Worm (Caenorhabditis elegans) whole organism, L4 larva: ENCODE data around the gene F58E6.8.

Experiments
- D1046.2 ChIP-seq: fragments of 200-800 bp; sonication (Bioruptor generic); IDR thresholded peaks from 2 replicates; pipeline ENCODE4 v1.3.6; 2022; ENCODE audit warnings: missing genetic modification characterization, missing compliant biosample characterization
- F26F4.8 ChIP-seq: fragments of 200-800 bp; sonication (Bioruptor generic); conservative IDR thresholded peaks from 2 replicates; pipeline ENCODE4 v1.3.6; 2022; ENCODE audit warnings: missing genetic modification characterization, missing compliant biosample characterization
- Y5F2A.4 ChIP-seq: fragments of 200-800 bp; sonication (Bioruptor generic); optimal IDR thresholded peaks from 2 replicates; lab custom pipeline; 2018; ENCODE audit warnings: mild to moderate bottlenecking, missing genetic modification characterization, missing compliant biosample characterization
- Y75B8A.6 ChIP-seq: fragments of 200-800 bp; sonication (Bioruptor generic); IDR thresholded peaks from 2 replicates; pipeline ENCODE4 v1.3.6; 2022; ENCODE audit warnings: missing genetic modification reagents, missing genetic modification characterization, missing compliant biosample characterization
- ZK337.2 ChIP-seq: fragments of 200-800 bp; sonication (Bioruptor generic); IDR thresholded peaks from 2 replicates; pipeline ENCODE4 v1.3.6; 2022; ENCODE audit warnings: missing genetic modification reagents, missing genetic modification characterization, missing compliant biosample characterization
- ZK546.5 ChIP-seq, 2 experiments: sonication (generic microtip); optimal IDR thresholded peaks; 2 replicates each; lab custom pipeline; 2017; ENCODE audit warnings: missing biosample characterization in 2 of 2, missing genetic modification characterization in 2 of 2
- ama-1 ChIP-seq: fragments of 150-350 bp; optimal IDR thresholded peaks from 2 replicates; lab custom pipeline; 2014; ENCODE audit warnings: inconsistent platforms, mixed read lengths
- ceh-20 ChIP-seq: fragments of 200-800 bp; sonication (Bioruptor generic); IDR thresholded peaks from 2 replicates; pipeline ENCODE4 v1.3.6; 2022; ENCODE audit warnings: missing genetic modification reagents, missing genetic modification characterization, missing compliant biosample characterization
- ceh-28 ChIP-seq: fragments of 150-350 bp; optimal IDR thresholded peaks from 2 replicates; lab custom pipeline; 2014; ENCODE audit warnings: missing biosample characterization, missing genetic modification reagents, missing genetic modification characterization
- ceh-44 ChIP-seq: fragments of 200-800 bp; sonication (Bioruptor generic); IDR thresholded peaks from 2 replicates; pipeline ENCODE4 v1.3.6; 2022; ENCODE audit warnings: missing genetic modification reagents, missing genetic modification characterization, missing compliant biosample characterization
- cey-2 ChIP-seq: sonication (generic microtip); optimal IDR thresholded peaks from 3 replicates; lab custom pipeline; 2017; ENCODE audit warnings: missing genetic modification characterization, mild to moderate bottlenecking, missing compliant biosample characterization, antibody characterized with exemption, borderline replicate concordance; ENCODE audit not compliant: insufficient read depth
- daf-16 ChIP-seq, 3 experiments: sonication (generic microtip); optimal IDR thresholded peaks; 2 replicates each; lab custom pipeline; 2016 to 2017; ENCODE audit warnings: missing genetic modification characterization in 3 of 3, missing genetic modification reagents in 3 of 3, mild to moderate bottlenecking in 2 of 3, missing compliant biosample characterization in 2 of 3, missing biosample characterization in 1 of 3, moderate library complexity in 1 of 3
- daf-8 ChIP-seq: fragments of 200-800 bp; sonication (Bioruptor generic); IDR thresholded peaks from 2 replicates; pipeline ENCODE4 v1.3.6; 2022; ENCODE audit warnings: missing genetic modification characterization, missing compliant biosample characterization
- dmd-6 ChIP-seq: fragments of 200-800 bp; sonication (Bioruptor generic); IDR thresholded peaks from 2 replicates; pipeline ENCODE4 v1.3.6; 2022; ENCODE audit warnings: missing genetic modification reagents, missing genetic modification characterization, missing compliant biosample characterization
- dmd-8 ChIP-seq: fragments of 200-800 bp; sonication (Bioruptor generic); IDR thresholded peaks from 2 replicates; pipeline ENCODE4 v1.3.6; 2022; ENCODE audit warnings: missing genetic modification characterization, missing compliant biosample characterization
- dmd-9 ChIP-seq: fragments of 200-800 bp; sonication (Bioruptor generic); IDR thresholded peaks from 2 replicates; pipeline ENCODE4 v1.3.6; 2022; ENCODE audit warnings: missing genetic modification reagents, missing genetic modification characterization, missing compliant biosample characterization
- duxl-1 ChIP-seq: sonication (generic microtip); optimal IDR thresholded peaks from 2 replicates; lab custom pipeline; 2016; ENCODE audit warnings: mild to moderate bottlenecking, missing genetic modification characterization, moderate library complexity, missing compliant biosample characterization; ENCODE audit not compliant: poor library complexity
- egl-27 ChIP-seq: sonication (generic microtip); optimal IDR thresholded peaks from 3 replicates; lab custom pipeline; 2017; ENCODE audit warnings: missing biosample characterization, missing genetic modification reagents, missing genetic modification characterization
- egl-43 ChIP-seq: fragments of 200-800 bp; sonication (Bioruptor generic); IDR thresholded peaks from 2 replicates; pipeline ENCODE4 v1.3.6; 2022; ENCODE audit warnings: missing genetic modification reagents, missing genetic modification characterization, missing compliant biosample characterization
- fkh-10 ChIP-seq: fragments of 150-350 bp; optimal IDR thresholded peaks from 2 replicates; lab custom pipeline; 2014; ENCODE audit warnings: missing biosample characterization, missing genetic modification reagents, missing genetic modification characterization
- fos-1 ChIP-seq: fragments of 150-350 bp; optimal IDR thresholded peaks from 2 replicates; lab custom pipeline; 2014; ENCODE audit warnings: missing biosample characterization, missing genetic modification characterization
- gei-8 ChIP-seq: fragments of 200-800 bp; sonication (Bioruptor generic); optimal IDR thresholded peaks from 2 replicates; lab custom pipeline; 2018; ENCODE audit warnings: mild to moderate bottlenecking, missing genetic modification characterization, missing compliant biosample characterization
- hif-1 ChIP-seq, 2 experiments: sonication (generic microtip); optimal IDR thresholded peaks; 2 replicates each; lab custom pipeline; 2016 to 2017; ENCODE audit warnings: missing compliant biosample characterization in 2 of 2, missing genetic modification characterization in 2 of 2, missing genetic modification reagents in 2 of 2, missing genotype in 2 of 2, mild to moderate bottlenecking in 1 of 2
- lim-7 ChIP-seq: fragments of 200-800 bp; sonication (Bioruptor generic); IDR thresholded peaks from 2 replicates; pipeline ENCODE4 v1.3.6; 2022; ENCODE audit warnings: missing genetic modification characterization, missing compliant biosample characterization
- lin-1 ChIP-seq: fragments of 200-800 bp; sonication (Bioruptor generic); IDR thresholded peaks from 2 replicates; pipeline ENCODE4 v1.3.6; 2022; ENCODE audit warnings: missing genetic modification reagents, missing genetic modification characterization, missing compliant biosample characterization
- lin-29 ChIP-seq: fragments of 200-800 bp; sonication (Bioruptor generic); IDR thresholded peaks from 2 replicates; pipeline ENCODE4 v1.3.6; 2022; ENCODE audit warnings: missing genetic modification reagents, missing genetic modification characterization, missing compliant biosample characterization
- lin-38 ChIP-seq: fragments of 200-800 bp; sonication (Bioruptor generic); IDR thresholded peaks from 2 replicates; pipeline ENCODE4 v1.3.6; 2022; ENCODE audit warnings: missing genetic modification reagents, missing genetic modification characterization, missing compliant biosample characterization
- lsy-2 ChIP-seq, 2 experiments: fragments of 150-350 bp in 1 of 2; sonication (generic microtip) in 1 of 2; optimal IDR thresholded peaks; 2 replicates each; lab custom pipeline; 2014 to 2017; ENCODE audit warnings: missing biosample characterization in 2 of 2, missing genetic modification characterization in 2 of 2
- madf-5 ChIP-seq, 2 experiments: fragments of 200-800 bp; sonication (Bioruptor generic); IDR thresholded peaks; 2 replicates each; pipeline ENCODE4 v1.3.6; 2022; ENCODE audit warnings: missing compliant biosample characterization in 2 of 2, missing genetic modification characterization in 2 of 2
- mdt-29 ChIP-seq: fragments of 200-800 bp; sonication (Bioruptor generic); IDR thresholded peaks from 2 replicates; pipeline ENCODE4 v1.3.6; 2022; ENCODE audit warnings: missing genetic modification reagents, missing genetic modification characterization, missing compliant biosample characterization
- mxl-3 ChIP-seq: fragments of 200-800 bp; sonication (Bioruptor generic); optimal IDR thresholded peaks from 2 replicates; lab custom pipeline; 2018; ENCODE audit warnings: mild to moderate bottlenecking, missing genetic modification characterization, missing compliant biosample characterization
- nhr-102 ChIP-seq: sonication (generic microtip); optimal IDR thresholded peaks from 2 replicates; lab custom pipeline; 2016; ENCODE audit warnings: mild to moderate bottlenecking, missing genetic modification characterization, moderate library complexity, missing compliant biosample characterization
- nhr-111 ChIP-seq: fragments of 200-800 bp; sonication (Bioruptor generic); optimal IDR thresholded peaks from 2 replicates; lab custom pipeline; 2018; ENCODE audit warnings: mild to moderate bottlenecking, missing genetic modification characterization, missing compliant biosample characterization
- nhr-41 ChIP-seq: fragments of 200-800 bp; sonication (Bioruptor generic); IDR thresholded peaks from 2 replicates; pipeline ENCODE4 v1.3.6; 2022; ENCODE audit warnings: missing genetic modification reagents, missing genetic modification characterization, missing compliant biosample characterization
- nhr-48 ChIP-seq: sonication (generic microtip); optimal IDR thresholded peaks from 2 replicates; lab custom pipeline; 2016; ENCODE audit warnings: mild to moderate bottlenecking, missing genetic modification characterization, missing compliant biosample characterization
- nhr-6 ChIP-seq: fragments of 150-350 bp; optimal IDR thresholded peaks from 2 replicates; lab custom pipeline; 2014; ENCODE audit warnings: missing biosample characterization, missing genetic modification characterization
- pha-4 ChIP-seq, 2 experiments: fragments of 150-350 bp in 1 of 2; fragments of 200-800 bp in 1 of 2; sonication (Bioruptor generic) in 1 of 2; IDR thresholded peaks in 1 of 2; optimal IDR thresholded peaks in 1 of 2; 2 replicates each; pipeline versions ENCODE4 v1.3.6 to Lab custom; 2014 to 2022; ENCODE audit warnings: missing genetic modification characterization in 2 of 2, missing genetic modification reagents in 2 of 2, missing biosample characterization in 1 of 2, missing compliant biosample characterization in 1 of 2
- php-3 ChIP-seq: fragments of 200-800 bp; sonication (Bioruptor generic); IDR thresholded peaks from 2 replicates; pipeline ENCODE4 v1.3.6; 2022; ENCODE audit warnings: missing genetic modification reagents, missing genetic modification characterization, missing compliant biosample characterization
- pqm-1 ChIP-seq: sonication (generic microtip); optimal IDR thresholded peaks from 2 replicates; lab custom pipeline; 2017; ENCODE audit warnings: missing biosample characterization, missing genetic modification characterization
- set-16 ChIP-seq: fragments of 200-800 bp; sonication (Bioruptor generic); IDR thresholded peaks from 2 replicates; pipeline ENCODE4 v1.3.6; 2022; ENCODE audit warnings: missing genetic modification reagents, missing genetic modification characterization, missing compliant biosample characterization
- skn-1 ChIP-seq: fragments of 150-350 bp; optimal IDR thresholded peaks from 2 replicates; lab custom pipeline; 2014; ENCODE audit warnings: missing biosample characterization, missing genetic modification characterization
- spr-3 ChIP-seq: fragments of 200-800 bp; sonication (Bioruptor generic); optimal IDR thresholded peaks from 2 replicates; lab custom pipeline; 2018; ENCODE audit warnings: mild to moderate bottlenecking, missing genetic modification characterization, missing compliant biosample characterization
- tag-97 ChIP-seq: fragments of 200-800 bp; sonication (Bioruptor generic); IDR thresholded peaks from 2 replicates; pipeline ENCODE4 v1.3.6; 2022; ENCODE audit warnings: missing genetic modification characterization, missing compliant biosample characterization
- tra-1 ChIP-seq: fragments of 200-800 bp; sonication (Bioruptor generic); IDR thresholded peaks from 2 replicates; pipeline ENCODE4 v1.3.6; 2022; ENCODE audit warnings: missing genetic modification reagents, missing genetic modification characterization, missing compliant biosample characterization
- zfp-2 ChIP-seq: sonication (generic microtip); optimal IDR thresholded peaks from 2 replicates; lab custom pipeline; 2016; ENCODE audit warnings: mild to moderate bottlenecking, missing genetic modification characterization, missing compliant biosample characterization
- ztf-7 ChIP-seq: fragments of 150-350 bp; optimal IDR thresholded peaks from 2 replicates; lab custom pipeline; 2014; ENCODE audit warnings: missing biosample characterization, missing genetic modification characterization

F58E6.8 gene

ce11 chrV:9791332-9791731 is 35.7 kb upstream of the F58E6.8 start, which contains the start of gene lipl-2 (continued):
- TF ChIP-seq nhr-102 (tag; lab: Kevin White, UChicago) (peak; percentile 3), nhr-41 (GFP tag; lab: Robert Waterston, UW) (no peak), daf-16 (GFP tag; optimal IDR thresholded peaks at IDR 0.05; lab: Kevin White, UChicago) (no peak), daf-16 (tag; optimal IDR thresholded peaks at IDR 0.05; lab: Kevin White, UChicago) (peak; percentile 90), Y75B8A.6 (GFP tag; lab: Robert Waterston, UW) (no peak)

- peak; percentile 88 for TF ChIP-seq gei-8 (GFP tag; lab: Kevin White, UChicago)
- TF ChIP-seq cey-2 (tag; lab: Kevin White, UChicago), result no peak
- peak; percentile 73 for TF ChIP-seq ztf-7 (tag; lab: Kevin White, UChicago)
- TF ChIP-seq php-3 (GFP tag; lab: Robert Waterston, UW), result peak; percentile 94
- TF ChIP-seq ZK546.5 (tag; optimal IDR thresholded peaks at IDR 0.05; lab: Kevin White, UChicago), result no peak
- TF ChIP-seq tag-97 (GFP tag; lab: Robert Waterston, UW), result no peak
- peak; percentile 12 for TF ChIP-seq ama-1 (lab: Kevin White, UChicago)
- TF ChIP-seq Y75B8A.6 (GFP tag; lab: Robert Waterston, UW), result no peak
- TF ChIP-seq fkh-10 (GFP tag; lab: Kevin White, UChicago), result no peak
- no peak for TF ChIP-seq ceh-28 (tag; lab: Kevin White, UChicago)
- peak; percentile 97 for TF ChIP-seq tra-1
- no peak for TF ChIP-seq madf-5 (GFP tag; IDR thresholded peaks at IDR 0.05; lab: Robert Waterston, UW)
- TF ChIP-seq set-16, result no peak; the same call in 1 of the 2 replicates
- peak; percentile 80; the same call in 1 of the 2 replicates for TF ChIP-seq dmd-9 (GFP tag; lab: Robert Waterston, UW)
- peak; percentile 97 for TF ChIP-seq nhr-102 (tag; lab: Kevin White, UChicago)
- no peak for TF ChIP-seq daf-8
- TF ChIP-seq Y5F2A.4, result no peak
- TF ChIP-seq D1046.2, result peak; percentile 55; the same call in 1 of the 2 replicates
- peak; percentile 74 to 92 for TF ChIP-seq hif-1 (tag; optimal IDR thresholded peaks at IDR 0.05; lab: Kevin White, UChicago)
- no peak for TF ChIP-seq dmd-8 (GFP tag; lab: Robert Waterston, UW)
- TF ChIP-seq ceh-20, result peak; percentile 96
- peak; percentile 82 for TF ChIP-seq duxl-1 (tag; lab: Kevin White, UChicago)
- peak; percentile 87 for TF ChIP-seq lin-38 (GFP tag; lab: Robert Waterston, UW)
- peak; percentile 87 for TF ChIP-seq spr-3
- TF ChIP-seq mdt-29, result peak; percentile 95
- TF ChIP-seq nhr-6 (tag; lab: Kevin White, UChicago), result peak; percentile 87
- TF ChIP-seq zfp-2 (tag; lab: Kevin White, UChicago), result peak; percentile 52
- TF ChIP-seq mxl-3, result peak; percentile 99
- TF ChIP-seq ceh-44, result no peak
- TF ChIP-seq skn-1 (tag; lab: Kevin White, UChicago), result peak; percentile 29
- TF ChIP-seq nhr-111 (GFP tag; lab: Kevin White, UChicago), result no peak
- no peak for TF ChIP-seq egl-27 (tag; lab: Kevin White, UChicago)
- peak; percentile 93 for TF ChIP-seq lin-1 (GFP tag; lab: Robert Waterston, UW)
- TF ChIP-seq lim-7 (GFP tag; lab: Robert Waterston, UW), result peak; percentile 24; the same call in 1 of the 2 replicates
- TF ChIP-seq dmd-6 (GFP tag; lab: Robert Waterston, UW), result peak; percentile 99
- peak; percentile 92 for TF ChIP-seq nhr-48
- no peak for TF ChIP-seq pqm-1 (tag; lab: Kevin White, UChicago)
- TF ChIP-seq lin-29 (GFP tag; lab: Robert Waterston, UW), result peak; percentile 85
- TF ChIP-seq egl-43 (GFP tag; lab: Robert Waterston, UW), result no peak
- no peak for TF ChIP-seq fos-1 (tag; lab: Kevin White, UChicago)
- peak; percentile 80 to 95 for TF ChIP-seq lsy-2 (tag; optimal IDR thresholded peaks at IDR 0.05; lab: Kevin White, UChicago)
- no peak for TF ChIP-seq F26F4.8
- TF ChIP-seq ZK337.2 (GFP tag; lab: Robert Waterston, UW), result no peak; the same call in 1 of the 2 replicates
- peak; percentile 84 for TF ChIP-seq pha-4 (GFP tag; IDR thresholded peaks at IDR 0.05; lab: Robert Waterston, UW)
- peak; percentile 41 for TF ChIP-seq pha-4 (tag; optimal IDR thresholded peaks at IDR 0.05; lab: Kevin White, UChicago)
Measured at ce11 chrV:9789657-9790261, 34.1 kb upstream of the F58E6.8 start, which contains the start of gene ztf-7. ztf-7 (minus strand) TSS chrV:9789707.
